Fruit fly (Drosophila melanogaster) whole organism, prepupa: Measurements from ENCODE around the gene Sulf1.

Source experiments
- CG11902 ChIP-seq: fragments of 200-800 bp; sonication (Bioruptor generic); optimal IDR thresholded peaks from 3 replicates; lab custom pipeline; 2016; ENCODE audit warnings: missing biosample characterization, missing genetic modification characterization
- CG34406 ChIP-seq: fragments of 200-800 bp; sonication (Bioruptor generic); optimal IDR thresholded peaks from 3 replicates; lab custom pipeline; 2016; ENCODE audit warnings: missing biosample characterization, missing genetic modification characterization
- CG3919 ChIP-seq: fragments of 200-800 bp; sonication (Bioruptor generic); optimal IDR thresholded peaks from 3 replicates; lab custom pipeline; 2016; ENCODE audit warnings: missing biosample characterization, missing genetic modification characterization
- CG8119 ChIP-seq: fragments of 200-800 bp; sonication (Bioruptor generic); IDR thresholded peaks from 3 replicates; pipeline ENCODE4 v1.3.6; 2022; ENCODE audit warnings: missing biosample characterization, missing genetic modification characterization

DNA sequence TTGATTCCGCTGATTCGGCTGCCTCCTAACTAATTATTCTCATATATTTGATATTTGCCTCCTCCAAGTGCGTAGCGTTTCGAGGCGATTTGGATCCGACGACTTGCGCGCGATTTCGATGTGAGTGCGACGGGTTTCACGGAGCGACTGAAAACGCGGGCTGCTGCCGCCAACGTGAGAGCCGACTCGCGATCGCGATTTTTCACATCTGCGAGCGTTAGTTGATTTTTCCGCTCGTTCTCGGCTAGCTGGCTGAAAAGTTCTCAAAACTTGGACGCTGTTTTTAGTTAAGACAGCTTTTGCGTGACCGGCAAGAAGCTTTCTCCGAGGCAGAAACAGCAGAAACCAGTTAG lies 17.5 kb upstream of the Sulf1 start, which contains the start of gene CG10311:
- TF ChIP-seq CG8119 (GFP tag; lab: Robert Waterston, UW) (no peak), CG3919 (GFP tag; lab: Kevin White, UChicago) (no peak), CG11902 (no peak), CG34406 (GFP tag; lab: Kevin White, UChicago) (no peak)
